Worm (Caenorhabditis elegans) whole organism, young adult: ENCODE results near the gene K12G11.6.

Source experiments
- B0019.2 ChIP-seq: fragments of 200-800 bp; sonication (Bioruptor generic); conservative IDR thresholded peaks from 2 replicates; pipeline ENCODE4 v1.3.6; 2022; ENCODE audit warnings: missing genetic modification reagents, missing genetic modification characterization, missing compliant biosample characterization
- B0261.1 ChIP-seq: sonication (generic microtip); optimal IDR thresholded peaks from 2 replicates; lab custom pipeline; 2016; ENCODE audit warnings: mild to moderate bottlenecking, missing genetic modification characterization, moderate library complexity, missing compliant biosample characterization
- F22D6.2 ChIP-seq: sonication (generic microtip); optimal IDR thresholded peaks from 2 replicates; lab custom pipeline; 2016; ENCODE audit warnings: mild to moderate bottlenecking, missing genetic modification characterization, missing compliant biosample characterization
- F39B2.1 ChIP-seq: fragments of 200-800 bp; sonication (Bioruptor generic); IDR thresholded peaks from 2 replicates; pipeline ENCODE4 v1.3.6; 2022; ENCODE audit warnings: missing genetic modification reagents, missing genetic modification characterization, missing compliant biosample characterization
- F57C9.4 ChIP-seq: sonication (generic microtip); optimal IDR thresholded peaks from 2 replicates; lab custom pipeline; 2017; ENCODE audit warnings: mild to moderate bottlenecking, missing genetic modification characterization, missing compliant biosample characterization
- T07F8.4 ChIP-seq: sonication (generic microtip); optimal IDR thresholded peaks from 2 replicates; lab custom pipeline; 2016; ENCODE audit warnings: mild to moderate bottlenecking, missing genetic modification characterization, moderate library complexity, missing compliant biosample characterization
- T26A5.8 ChIP-seq: sonication (generic microtip); optimal IDR thresholded peaks from 2 replicates; lab custom pipeline; 2016; ENCODE audit warnings: missing genetic modification characterization, missing compliant biosample characterization
- Y53G8AR.9 ChIP-seq: fragments of 200-800 bp; sonication (Bioruptor generic); conservative IDR thresholded peaks from 2 replicates; pipeline ENCODE4 v1.3.6; 2022; ENCODE audit warnings: missing genetic modification reagents, missing genetic modification characterization, missing compliant biosample characterization
- Y56A3A.18 ChIP-seq: fragments of 200-800 bp; sonication (Bioruptor generic); IDR thresholded peaks from 2 replicates; pipeline ENCODE4 v1.3.6; 2022; ENCODE audit warnings: missing genetic modification reagents, missing genetic modification characterization, missing compliant biosample characterization
- Y95B8A.8 ChIP-seq: fragments of 200-800 bp; sonication (Bioruptor generic); IDR thresholded peaks from 2 replicates; pipeline ENCODE4 v1.3.6; 2022; ENCODE audit warnings: missing genetic modification reagents, missing genetic modification characterization, missing compliant biosample characterization
- ama-1 ChIP-seq, 3 experiments: fragments of 150-350 bp in 1 of 3; sonication (generic microtip) in 2 of 3; optimal IDR thresholded peaks; 2 replicates each; lab custom pipeline; 2014 to 2018; ENCODE audit warnings: missing biosample characterization in 2 of 3, missing genetic modification characterization in 2 of 3, missing genetic modification reagents in 2 of 3
- aptf-2 ChIP-seq: fragments of 200-800 bp; sonication (Bioruptor generic); conservative IDR thresholded peaks from 2 replicates; pipeline ENCODE4 v1.3.6; 2022; ENCODE audit warnings: missing genetic modification reagents, missing genetic modification characterization, missing compliant biosample characterization
- atf-7 ChIP-seq: sonication (generic microtip); optimal IDR thresholded peaks from 2 replicates; lab custom pipeline; 2017; ENCODE audit warnings: mild to moderate bottlenecking, missing genetic modification characterization, missing compliant biosample characterization
- athp-1 ChIP-seq: sonication (generic microtip); optimal IDR thresholded peaks from 2 replicates; lab custom pipeline; 2017; ENCODE audit warnings: mild to moderate bottlenecking, missing genetic modification characterization, missing compliant biosample characterization
- attf-6 ChIP-seq: fragments of 200-800 bp; sonication (Bioruptor generic); IDR thresholded peaks from 2 replicates; pipeline ENCODE4 v1.3.6; 2022; ENCODE audit warnings: missing genetic modification reagents, missing genetic modification characterization, missing compliant biosample characterization
- cebp-2 ChIP-seq: fragments of 200-800 bp; sonication (Bioruptor generic); IDR thresholded peaks from 2 replicates; pipeline ENCODE4 v1.3.6; 2022; ENCODE audit warnings: missing genetic modification characterization, missing compliant biosample characterization
- ceh-100 ChIP-seq: fragments of 200-800 bp; sonication (Bioruptor generic); IDR thresholded peaks from 2 replicates; pipeline ENCODE4 v1.3.6; 2022; ENCODE audit warnings: missing genetic modification reagents, missing genetic modification characterization, missing compliant biosample characterization
- ceh-40 ChIP-seq: fragments of 200-800 bp; sonication (Bioruptor generic); IDR thresholded peaks from 2 replicates; pipeline ENCODE4 v1.3.6; 2022; ENCODE audit warnings: missing genetic modification characterization, missing compliant biosample characterization
- chd-7 ChIP-seq: sonication (generic microtip); optimal IDR thresholded peaks from 2 replicates; lab custom pipeline; 2016; ENCODE audit warnings: mild to moderate bottlenecking, missing genetic modification characterization, moderate library complexity, missing compliant biosample characterization
- dox-1 ChIP-seq: fragments of 200-800 bp; sonication (Bioruptor generic); IDR thresholded peaks from 2 replicates; pipeline ENCODE4 v1.3.6; 2022; ENCODE audit warnings: missing genetic modification reagents, missing genetic modification characterization, missing compliant biosample characterization
- egl-44 ChIP-seq: fragments of 200-800 bp; sonication (Bioruptor generic); IDR thresholded peaks from 2 replicates; pipeline ENCODE4 v1.3.6; 2022; ENCODE audit warnings: missing genetic modification reagents, missing genetic modification characterization, missing compliant biosample characterization
- fkh-3 ChIP-seq: sonication (generic microtip); optimal IDR thresholded peaks from 2 replicates; lab custom pipeline; 2016; ENCODE audit warnings: mild to moderate bottlenecking, missing genetic modification characterization, missing compliant biosample characterization
- him-1 ChIP-seq: sonication (generic microtip); optimal IDR thresholded peaks from 2 replicates; lab custom pipeline; 2016; ENCODE audit warnings: missing genotype, missing genetic modification reagents, missing genetic modification characterization, missing compliant biosample characterization
- hlh-12 ChIP-seq: sonication (generic microtip); optimal IDR thresholded peaks from 2 replicates; lab custom pipeline; 2016; ENCODE audit warnings: missing genetic modification characterization, missing compliant biosample characterization
- hmg-1.2 ChIP-seq: fragments of 200-800 bp; sonication (Bioruptor generic); IDR thresholded peaks from 2 replicates; pipeline ENCODE4 v1.3.6; 2022; ENCODE audit warnings: missing genetic modification reagents, missing genetic modification characterization, missing compliant biosample characterization
- lin-26 ChIP-seq: fragments of 200-800 bp; sonication (Bioruptor generic); IDR thresholded peaks from 2 replicates; pipeline ENCODE4 v1.3.6; 2022; ENCODE audit warnings: missing genetic modification reagents, missing genetic modification characterization, missing compliant biosample characterization
- lin-35 ChIP-seq, 3 experiments: fragments of 150-350 bp in 2 of 3; sonication (generic microtip) in 1 of 3; optimal IDR thresholded peaks; 2 replicates each; lab custom pipeline; 2014 to 2018; ENCODE audit warnings: missing biosample characterization in 3 of 3, missing genetic modification characterization in 3 of 3, missing genetic modification reagents in 3 of 3
- lin-40 ChIP-seq: sonication (generic microtip); optimal IDR thresholded peaks from 2 replicates; lab custom pipeline; 2016; ENCODE audit warnings: missing genetic modification characterization, mild to moderate bottlenecking, missing compliant biosample characterization, missing genotype, missing genetic modification reagents
- madf-3 ChIP-seq: fragments of 200-800 bp; sonication (Bioruptor generic); IDR thresholded peaks from 2 replicates; pipeline ENCODE4 v1.3.6; 2022; ENCODE audit warnings: missing genetic modification reagents, missing genetic modification characterization, missing compliant biosample characterization
- madf-6 ChIP-seq: fragments of 200-800 bp; sonication (Bioruptor generic); IDR thresholded peaks from 2 replicates; pipeline ENCODE4 v1.3.6; 2022; ENCODE audit warnings: missing genetic modification reagents, missing genetic modification characterization, missing compliant biosample characterization
- mcd-1 ChIP-seq: fragments of 200-800 bp; sonication (Bioruptor generic); IDR thresholded peaks from 2 replicates; pipeline ENCODE4 v1.3.6; 2022; ENCODE audit warnings: missing genetic modification reagents, missing genetic modification characterization, missing compliant biosample characterization
- mel-28 ChIP-seq: sonication (generic microtip); optimal IDR thresholded peaks from 2 replicates; lab custom pipeline; 2016; ENCODE audit warnings: borderline replicate concordance, mild to moderate bottlenecking, missing genetic modification characterization, missing compliant biosample characterization
- nfya-2 ChIP-seq: fragments of 200-800 bp; sonication (Bioruptor generic); IDR thresholded peaks from 2 replicates; pipeline ENCODE4 v1.3.6; 2022; ENCODE audit warnings: missing genetic modification reagents, missing genetic modification characterization, missing compliant biosample characterization
- nhr-179 ChIP-seq: sonication (generic microtip); optimal IDR thresholded peaks from 2 replicates; lab custom pipeline; 2016; ENCODE audit warnings: mild to moderate bottlenecking, missing genetic modification characterization, missing compliant biosample characterization
- nhr-80 ChIP-seq: sonication (generic microtip); optimal IDR thresholded peaks from 2 replicates; lab custom pipeline; 2016; ENCODE audit warnings: missing genetic modification characterization, missing compliant biosample characterization
- pbrm-1 ChIP-seq: fragments of 200-800 bp; sonication (Bioruptor generic); IDR thresholded peaks from 2 replicates; pipeline ENCODE4 v1.3.6; 2022; ENCODE audit warnings: missing genetic modification reagents, missing genetic modification characterization, missing compliant biosample characterization
- pha-4 ChIP-seq: fragments of 150-350 bp; sonication (generic microtip); optimal IDR thresholded peaks from 2 replicates; lab custom pipeline; 2014; ENCODE audit warnings: missing biosample characterization, missing genetic modification reagents, missing genetic modification characterization
- repo-1 ChIP-seq: sonication (generic microtip); optimal IDR thresholded peaks from 2 replicates; lab custom pipeline; 2017; ENCODE audit warnings: mild to moderate bottlenecking, missing genetic modification characterization, missing compliant biosample characterization
- sea-2 ChIP-seq: fragments of 200-800 bp; sonication (Bioruptor generic); IDR thresholded peaks from 2 replicates; pipeline ENCODE4 v1.3.6; 2022; ENCODE audit warnings: missing genetic modification characterization, missing compliant biosample characterization
- snpc-1.3 ChIP-seq: sonication (generic microtip); optimal IDR thresholded peaks from 2 replicates; lab custom pipeline; 2017; ENCODE audit warnings: missing genetic modification characterization, mild to moderate bottlenecking, missing compliant biosample characterization, antibody characterized with exemption, moderate library complexity, missing genotype, missing genetic modification reagents; ENCODE audit not compliant: insufficient read depth

Gene K12G11.6

DNA sequence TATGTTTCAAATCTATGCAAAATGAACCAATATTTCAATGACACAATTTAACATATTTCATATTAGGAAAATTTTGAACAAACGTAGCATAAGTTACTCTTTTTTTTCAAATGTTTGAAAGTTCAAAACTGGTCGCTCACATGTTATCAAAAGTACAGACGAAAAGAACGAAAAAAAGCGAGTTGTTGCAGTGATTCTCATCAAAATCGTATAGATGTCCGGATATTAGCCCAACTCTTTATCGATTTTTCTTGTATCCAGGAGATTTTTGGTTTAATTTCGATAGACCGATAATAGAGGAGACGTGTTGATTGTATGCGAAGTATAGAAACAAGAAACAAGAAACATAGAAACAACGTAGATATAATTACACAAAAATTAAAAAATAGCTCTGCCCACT is 46.2 kb downstream of the K12G11.6 start:
- no peak for TF ChIP-seq repo-1
- no peak for TF ChIP-seq B0019.2 (GFP tag; lab: Robert Waterston, UW)

DNA sequence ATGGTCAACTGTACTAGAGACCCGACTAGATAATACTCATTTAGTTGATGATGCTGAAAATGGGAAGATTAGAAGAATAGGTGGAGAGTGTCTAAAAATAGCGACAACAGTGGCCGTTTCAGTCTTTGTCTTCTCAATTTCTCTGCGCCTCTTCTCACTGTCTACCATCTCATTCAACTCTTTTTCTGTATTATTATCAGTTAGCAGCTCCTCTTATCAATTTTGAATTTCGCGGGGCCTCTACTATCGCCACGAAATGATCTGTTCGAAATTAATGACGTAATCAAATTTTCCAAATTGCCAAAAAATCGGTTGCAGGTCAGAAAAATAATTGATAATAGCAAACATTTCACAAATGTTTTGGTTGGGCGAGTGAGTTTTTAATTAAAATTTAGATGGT is 47.5 kb downstream of the K12G11.6 start:
- TF ChIP-seq pbrm-1 (GFP tag; lab: Robert Waterston, UW) (no peak), repo-1 (no peak), F22D6.2 (no peak), fkh-3 (no peak), atf-7 (tag; lab: Kevin White, UChicago) (peak; percentile 70), aptf-2 (no peak), pha-4 (tag; lab: Kevin White, UChicago) (no peak), snpc-1.3 (tag; lab: Kevin White, UChicago) (no peak), nhr-80 (tag; lab: Kevin White, UChicago) (peak; percentile 84)

ce11 chrV:11942325-11942724 is 48.2 kb downstream of the K12G11.6 start, which contains the start of gene F58H1.6:
Gene F58H1.6, plus strand, starts transcription at chrV:11942625.
- TF ChIP-seq ceh-40 (GFP tag; lab: Robert Waterston, UW) = no peak
- TF ChIP-seq hlh-12 (tag; lab: Kevin White, UChicago) = no peak
- no peak for TF ChIP-seq B0019.2 (GFP tag; lab: Robert Waterston, UW)
- TF ChIP-seq lin-40 (tag; lab: Kevin White, UChicago) = no peak
- TF ChIP-seq lin-35 (GFP tag; optimal IDR thresholded peaks at IDR 0.05; lab: Kevin White, UChicago) = no peak
- TF ChIP-seq T26A5.8 (tag; lab: Kevin White, UChicago) = no peak
- TF ChIP-seq T07F8.4 = no peak
- TF ChIP-seq chd-7 (tag; lab: Kevin White, UChicago) = no peak
- TF ChIP-seq cebp-2 = no peak
- TF ChIP-seq athp-1 (tag; lab: Kevin White, UChicago) = no peak
- no peak for TF ChIP-seq B0261.1 (tag; lab: Kevin White, UChicago)
- no peak for TF ChIP-seq madf-3 (GFP tag; lab: Robert Waterston, UW)
- TF ChIP-seq F57C9.4 (tag; lab: Kevin White, UChicago) = no peak
- TF ChIP-seq nhr-179 (tag; lab: Kevin White, UChicago) = no peak
- TF ChIP-seq hmg-1.2 = no peak
- no peak for TF ChIP-seq ama-1 (optimal IDR thresholded peaks at IDR 0.05; lab: Kevin White, UChicago)
- TF ChIP-seq ama-1 (GFP tag; optimal IDR thresholded peaks at IDR 0.05; lab: Kevin White, UChicago) = no peak
- TF ChIP-seq F39B2.1 (GFP tag; lab: Robert Waterston, UW) = no peak
- no peak for TF ChIP-seq mcd-1 (GFP tag; lab: Robert Waterston, UW)
- no peak for TF ChIP-seq Y95B8A.8 (GFP tag; lab: Robert Waterston, UW)
- TF ChIP-seq egl-44 (GFP tag; lab: Robert Waterston, UW) = no peak

DNA sequence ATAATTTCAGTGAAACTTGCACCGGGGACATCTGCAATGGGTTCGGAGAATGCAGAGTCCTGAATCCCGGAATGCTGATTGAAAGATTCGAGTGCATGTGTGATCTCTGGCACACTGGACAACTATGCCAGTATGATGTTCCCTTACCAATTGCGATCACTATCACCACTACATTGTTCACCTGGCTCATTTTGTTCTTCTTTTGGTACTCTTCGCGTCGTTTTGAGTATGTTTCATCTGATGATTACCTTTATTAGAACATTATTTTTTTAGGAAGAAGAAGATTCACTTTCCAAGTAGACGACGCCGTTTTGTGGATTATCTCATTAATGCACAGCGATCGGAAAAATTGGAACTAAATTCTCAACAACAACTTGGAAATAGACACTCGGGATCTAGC is 49.6 kb downstream of the K12G11.6 start:
- TF ChIP-seq Y95B8A.8 (GFP tag; lab: Robert Waterston, UW) = no peak
- TF ChIP-seq dox-1 (GFP tag; lab: Robert Waterston, UW) = no peak
- TF ChIP-seq lin-26 = no peak
- no peak for TF ChIP-seq ceh-100 (GFP tag; lab: Robert Waterston, UW)
- TF ChIP-seq nfya-2 (GFP tag; lab: Robert Waterston, UW) = no peak
- TF ChIP-seq sea-2 = no peak
- TF ChIP-seq him-1 (tag; lab: Kevin White, UChicago) = no peak
- no peak for TF ChIP-seq nhr-80 (tag; lab: Kevin White, UChicago)
- no peak for TF ChIP-seq mel-28
- no peak for TF ChIP-seq attf-6 (GFP tag; lab: Robert Waterston, UW)
- TF ChIP-seq madf-6 = no peak
- TF ChIP-seq pha-4 (tag; lab: Kevin White, UChicago) = no peak
- TF ChIP-seq Y56A3A.18 = no peak
- no peak for TF ChIP-seq fkh-3
- no peak for TF ChIP-seq atf-7 (tag; lab: Kevin White, UChicago)
- TF ChIP-seq Y53G8AR.9 (GFP tag; lab: Robert Waterston, UW) = no peak
